Fruit fly (Drosophila melanogaster) whole organism, embryonic: Measurements from ENCODE around the gene Ice2.

Experiments used
- Asciz ChIP-seq: fragments of 200-800 bp; sonication (Bioruptor generic); optimal IDR thresholded peaks from 2 replicates; lab custom pipeline; 2017; ENCODE audit warnings: missing biosample characterization, mild to moderate bottlenecking, missing genetic modification characterization, missing genetic modification reagents
- CG10543 ChIP-seq: fragments of 200-800 bp; sonication (Bioruptor generic); optimal IDR thresholded peaks from 3 replicates; lab custom pipeline; 2017; ENCODE audit warnings: missing biosample characterization, mild to moderate bottlenecking, missing genetic modification characterization, moderate library complexity
- CG10979 ChIP-seq: fragments of 200-800 bp; sonication (Bioruptor generic); optimal IDR thresholded peaks from 2 replicates; lab custom pipeline; 2018; ENCODE audit warnings: missing biosample characterization, mild to moderate bottlenecking, missing genetic modification characterization, moderate library complexity
- CG11398 ChIP-seq: fragments of 200-800 bp; sonication (Bioruptor generic); optimal IDR thresholded peaks from 2 replicates; lab custom pipeline; 2016; ENCODE audit warnings: missing biosample characterization, missing genetic modification characterization
- CG11695 ChIP-seq: fragments of 200-800 bp; sonication (Bioruptor generic); IDR thresholded peaks from 3 replicates; pipeline ENCODE4 v1.3.6; 2022; ENCODE audit warnings: missing biosample characterization, missing genetic modification characterization
- CG12219 ChIP-seq: fragments of 200-800 bp; sonication (Bioruptor generic); optimal IDR thresholded peaks from 3 replicates; lab custom pipeline; 2018; ENCODE audit warnings: missing biosample characterization, mild to moderate bottlenecking, missing genetic modification characterization
- CG1603 ChIP-seq: fragments of 200-800 bp; sonication (Bioruptor generic); optimal IDR thresholded peaks from 2 replicates; lab custom pipeline; 2019; ENCODE audit warnings: missing biosample characterization, mild to moderate bottlenecking, missing genetic modification characterization, moderate library complexity
- CG16815 ChIP-seq: fragments of 200-800 bp; sonication (Bioruptor generic); optimal IDR thresholded peaks from 3 replicates; lab custom pipeline; 2017; ENCODE audit warnings: missing biosample characterization, mild to moderate bottlenecking, missing genetic modification characterization
- CG18011 ChIP-seq: fragments of 200-800 bp; sonication (Bioruptor generic); optimal IDR thresholded peaks from 2 replicates; lab custom pipeline; 2017; ENCODE audit warnings: missing biosample characterization, missing genetic modification characterization, mild to moderate bottlenecking, moderate library complexity, missing genotype
- CG2712 ChIP-seq: fragments of 200-800 bp; optimal IDR thresholded peaks from 3 replicates; lab custom pipeline; 2019; ENCODE audit warnings: missing biosample characterization, mild to moderate bottlenecking, missing genetic modification characterization, moderate library complexity
- CG30431 ChIP-seq: fragments of 200-800 bp; sonication (Bioruptor generic); optimal IDR thresholded peaks from 2 replicates; lab custom pipeline; 2017; ENCODE audit warnings: missing biosample characterization, missing genetic modification characterization
- CG33557 ChIP-seq: fragments of 200-800 bp; sonication (Bioruptor generic); optimal IDR thresholded peaks from 2 replicates; lab custom pipeline; 2019; ENCODE audit warnings: missing biosample characterization, mild to moderate bottlenecking, missing genetic modification characterization, moderate library complexity
- CG34224 ChIP-seq: fragments of 200-800 bp; sonication (Bioruptor generic); IDR thresholded peaks from 3 replicates; pipeline ENCODE4 v1.3.6; 2022; ENCODE audit warnings: missing biosample characterization, missing genetic modification characterization; ENCODE audit not compliant: partially characterized antibody
- CG3847 ChIP-seq: fragments of 200-800 bp; sonication (Bioruptor generic); IDR thresholded peaks from 2 replicates; pipeline ENCODE4 v1.3.6; 2022; ENCODE audit warnings: missing biosample characterization, missing genetic modification characterization
- CG3995 ChIP-seq: fragments of 200-800 bp; sonication (Bioruptor generic); optimal IDR thresholded peaks from 3 replicates; lab custom pipeline; 2016; ENCODE audit warnings: missing biosample characterization, missing genetic modification characterization
- CG42726 ChIP-seq: fragments of 200-800 bp; sonication (Bioruptor generic); IDR thresholded peaks from 2 replicates; pipeline ENCODE4 v1.3.6; 2022; ENCODE audit warnings: missing biosample characterization, missing genetic modification characterization; ENCODE audit not compliant: partially characterized antibody
- CG4282 ChIP-seq: fragments of 200-800 bp; sonication (Bioruptor generic); optimal IDR thresholded peaks from 2 replicates; lab custom pipeline; 2016; ENCODE audit warnings: missing biosample characterization, missing genetic modification characterization
- CG43689 ChIP-seq: fragments of 200-800 bp; sonication (Bioruptor generic); IDR thresholded peaks from 2 replicates; pipeline ENCODE4 v1.3.6; 2022; ENCODE audit warnings: missing biosample characterization, missing genetic modification characterization
- CG6854 ChIP-seq: fragments of 200-800 bp; sonication (Bioruptor generic); optimal IDR thresholded peaks from 3 replicates; lab custom pipeline; 2017; ENCODE audit warnings: missing biosample characterization, mild to moderate bottlenecking, missing genetic modification characterization
- D ChIP-seq, 2 experiments: fragments of 200-800 bp in 1 of 2; fragments of >200 bp in 1 of 2; sonication (Bioruptor generic) in 1 of 2; optimal IDR thresholded peaks; 2 replicates in 1 of 2; 3 replicates in 1 of 2; lab custom pipeline; 2017; ENCODE audit warnings: mild to moderate bottlenecking in 1 of 2, missing biosample characterization in 1 of 2, missing genetic modification characterization in 1 of 2, missing genetic modification reagents in 1 of 2
- Gug ChIP-seq: fragments of 200-800 bp; sonication (Bioruptor generic); IDR thresholded peaks from 4 replicates; pipeline ENCODE4 v1.3.6; 2022; ENCODE audit warnings: missing biosample characterization, missing genetic modification characterization
- HmgD ChIP-seq: fragments of 200-800 bp; sonication (Bioruptor generic); optimal IDR thresholded peaks from 3 replicates; lab custom pipeline; 2016; ENCODE audit warnings: missing biosample characterization, missing genetic modification characterization
- Hr51 ChIP-seq, 2 experiments: fragments of 200-800 bp; sonication (Bioruptor generic); optimal IDR thresholded peaks; 2 replicates in 1 of 2; 3 replicates in 1 of 2; lab custom pipeline; 2016 to 2018; ENCODE audit warnings: missing biosample characterization in 2 of 2, missing genetic modification characterization in 2 of 2, mild to moderate bottlenecking in 1 of 2, moderate library complexity in 1 of 2
- Neu2 ChIP-seq: fragments of 200-800 bp; sonication (Bioruptor generic); optimal IDR thresholded peaks from 3 replicates; lab custom pipeline; 2016; ENCODE audit warnings: missing biosample characterization, missing genetic modification characterization, borderline replicate concordance
- Oli ChIP-seq: fragments of 200-800 bp; sonication (Bioruptor generic); optimal IDR thresholded peaks from 2 replicates; lab custom pipeline; 2018; ENCODE audit warnings: missing biosample characterization, mild to moderate bottlenecking, missing genetic modification characterization, moderate library complexity
- Rfx ChIP-seq: fragments of 200-800 bp; sonication (Bioruptor generic); IDR thresholded peaks from 2 replicates; pipeline ENCODE4 v1.3.6; 2022; ENCODE audit warnings: missing biosample characterization, missing genetic modification characterization
- Rx ChIP-seq: fragments of 200-800 bp; sonication (Bioruptor generic); IDR thresholded peaks from 2 replicates; pipeline ENCODE4 v1.3.6; 2022; ENCODE audit warnings: missing biosample characterization, missing genetic modification characterization
- Sry-β ChIP-seq: fragments of 200-800 bp; sonication (Bioruptor generic); optimal IDR thresholded peaks from 2 replicates; lab custom pipeline; 2018; ENCODE audit warnings: missing biosample characterization, mild to moderate bottlenecking, missing genetic modification characterization, moderate library complexity
- al ChIP-seq: fragments of 200-800 bp; sonication (Bioruptor generic); IDR thresholded peaks from 2 replicates; pipeline ENCODE4 v1.3.6; 2022; ENCODE audit warnings: missing biosample characterization, missing genetic modification characterization
- bab2 ChIP-seq: fragments of 200-800 bp; sonication (Bioruptor generic); optimal IDR thresholded peaks from 2 replicates; lab custom pipeline; 2016; ENCODE audit warnings: missing biosample characterization, missing genetic modification characterization
- bsh ChIP-seq, 2 experiments: fragments of 200-800 bp; sonication (Bioruptor generic); optimal IDR thresholded peaks; 2 replicates each; lab custom pipeline; 2017 to 2018; ENCODE audit warnings: mild to moderate bottlenecking in 2 of 2, missing biosample characterization in 2 of 2, missing genetic modification characterization in 2 of 2, moderate library complexity in 1 of 2
- cas ChIP-seq: fragments of 200-800 bp; sonication (Bioruptor generic); IDR thresholded peaks from 2 replicates; pipeline ENCODE4 v1.3.6; 2022; ENCODE audit warnings: missing biosample characterization, missing genetic modification characterization
- crp ChIP-seq, 2 experiments: fragments of 200-800 bp; sonication (Bioruptor generic); optimal IDR thresholded peaks; 2 replicates in 1 of 2; 3 replicates in 1 of 2; lab custom pipeline; 2017; ENCODE audit warnings: missing biosample characterization in 2 of 2, missing genetic modification characterization in 2 of 2, mild to moderate bottlenecking in 1 of 2, moderate library complexity in 1 of 2
- dan ChIP-seq: fragments of 200-800 bp; sonication (Bioruptor generic); IDR thresholded peaks from 2 replicates; pipeline ENCODE4 v1.3.6; 2022; ENCODE audit warnings: missing biosample characterization, missing genetic modification characterization
- ewg ChIP-seq: fragments of 200-800 bp; sonication (Bioruptor generic); optimal IDR thresholded peaks from 3 replicates; lab custom pipeline; 2017; ENCODE audit warnings: mild to moderate bottlenecking, missing biosample characterization, missing genetic modification reagents, missing genetic modification characterization
- exex ChIP-seq: fragments of 200-800 bp; sonication (Bioruptor generic); optimal IDR thresholded peaks from 4 replicates; lab custom pipeline; 2018; ENCODE audit warnings: missing biosample characterization, mild to moderate bottlenecking, missing genetic modification characterization, moderate library complexity
- fd64A ChIP-seq: fragments of 200-800 bp; sonication (Bioruptor generic); optimal IDR thresholded peaks from 3 replicates; lab custom pipeline; 2018; ENCODE audit warnings: missing biosample characterization, mild to moderate bottlenecking, missing genetic modification characterization
- hb ChIP-seq: fragments of 200-800 bp; sonication (Bioruptor generic); IDR thresholded peaks from 3 replicates; pipeline ENCODE4 v1.3.6; 2022; ENCODE audit warnings: missing biosample characterization, missing genetic modification characterization; ENCODE audit not compliant: partially characterized antibody
- hbn ChIP-seq: fragments of 200-800 bp; sonication (Bioruptor generic); IDR thresholded peaks from 2 replicates; pipeline ENCODE4 v1.3.6; 2022; ENCODE audit warnings: missing biosample characterization, missing genetic modification characterization; ENCODE audit not compliant: partially characterized antibody
- hth ChIP-seq: fragments of >200 bp; optimal IDR thresholded peaks from 2 replicates; lab custom pipeline; 2017; ENCODE audit warnings: inconsistent platforms
- otp ChIP-seq: fragments of 200-800 bp; sonication (Bioruptor generic); IDR thresholded peaks from 3 replicates; pipeline ENCODE4, ENCODE4 v1.3.6; 2022; ENCODE audit warnings: missing biosample characterization, missing genetic modification characterization
- phol ChIP-seq: fragments of 200-800 bp; sonication (Bioruptor generic); optimal IDR thresholded peaks from 3 replicates; lab custom pipeline; 2018; ENCODE audit warnings: missing biosample characterization, mild to moderate bottlenecking, missing genetic modification characterization, moderate library complexity
- prd ChIP-seq, 3 experiments: fragments of >200 bp in 2 of 3; fragments of 200-800 bp in 1 of 3; sonication (Bioruptor generic) in 1 of 3; optimal IDR thresholded peaks in 2 of 3; IDR thresholded peaks in 1 of 3; 2 replicates in 2 of 3; 3 replicates in 1 of 3; pipeline versions ENCODE4 v1.3.6 to Lab custom; 2017 to 2022; ENCODE audit warnings: missing biosample characterization in 1 of 3, missing genetic modification characterization in 1 of 3
- run ChIP-seq: fragments of 200-800 bp; sonication (Bioruptor generic); optimal IDR thresholded peaks from 3 replicates; lab custom pipeline; 2018; ENCODE audit warnings: missing biosample characterization, mild to moderate bottlenecking, missing genetic modification characterization
- sqz ChIP-seq: fragments of 200-800 bp; sonication (Bioruptor generic); optimal IDR thresholded peaks from 3 replicates; lab custom pipeline; 2018; ENCODE audit warnings: missing biosample characterization, mild to moderate bottlenecking, missing genetic modification characterization
- tap ChIP-seq: fragments of 200-800 bp; optimal IDR thresholded peaks from 3 replicates; lab custom pipeline; 2019; ENCODE audit warnings: missing biosample characterization, mild to moderate bottlenecking, missing genetic modification characterization, moderate library complexity
- tin ChIP-seq: fragments of 200-800 bp; sonication (Bioruptor generic); optimal IDR thresholded peaks from 3 replicates; lab custom pipeline; 2016; ENCODE audit warnings: missing biosample characterization, missing genetic modification characterization
- tio ChIP-seq: fragments of 200-800 bp; sonication (Bioruptor generic); optimal IDR thresholded peaks from 2 replicates; lab custom pipeline; 2017; ENCODE audit warnings: missing biosample characterization, missing genetic modification characterization, inconsistent platforms
- wdn ChIP-seq: fragments of 200-800 bp; sonication (Bioruptor generic); IDR thresholded peaks from 2 replicates; pipeline ENCODE4 v1.3.6; 2022; ENCODE audit warnings: missing biosample characterization, missing genetic modification characterization

The Ice2 gene

DNA sequence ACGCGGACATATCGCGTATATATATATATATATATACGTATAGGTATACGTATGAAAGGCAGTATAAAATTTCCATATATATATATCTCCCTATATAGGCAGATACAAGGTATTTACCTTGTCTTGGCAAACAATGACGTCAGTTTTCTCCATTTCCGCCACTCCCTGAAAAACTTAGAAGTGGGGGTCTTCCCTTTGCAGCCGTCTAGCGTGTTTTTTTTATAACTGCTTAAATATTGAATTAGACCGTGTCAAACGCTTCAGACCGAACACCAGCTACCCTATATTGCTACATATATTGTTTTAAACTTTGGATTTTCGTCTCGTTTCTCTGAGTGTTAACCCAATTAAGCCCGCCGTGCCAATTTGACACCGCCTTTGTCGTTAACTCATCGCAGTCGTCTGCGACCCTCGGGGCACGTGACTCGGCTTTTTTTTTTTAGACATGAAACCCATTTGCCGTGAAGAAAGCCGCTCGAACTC, 46.7 kb downstream of the Ice2 start (continued):
- no peak for TF ChIP-seq bsh (GFP tag; optimal IDR thresholded peaks at IDR 0.05; lab: Kevin White, UChicago)
- no peak for TF ChIP-seq Sry-β (GFP tag; lab: Kevin White, UChicago)
- TF ChIP-seq Oli, result no peak
- no peak for TF ChIP-seq CG12219 (GFP tag; lab: Kevin White, UChicago)
- TF ChIP-seq Asciz (GFP tag; lab: Kevin White, UChicago), result peak; percentile 52
- peak; percentile 41 for TF ChIP-seq al (GFP tag; lab: Robert Waterston, UW)
- peak; percentile 19 for TF ChIP-seq CG10979 (tag; lab: Kevin White, UChicago)
- no peak for TF ChIP-seq run
- no peak for TF ChIP-seq CG3995 (GFP tag; lab: Kevin White, UChicago)
- TF ChIP-seq phol (tag; lab: Kevin White, UChicago), result no peak
- TF ChIP-seq CG6854 (GFP tag; lab: Kevin White, UChicago), result peak; percentile 42
- peak; percentile 8 for TF ChIP-seq CG18011 (GFP tag; lab: Kevin White, UChicago)
- TF ChIP-seq CG1603 (tag; lab: Kevin White, UChicago), result no peak
- no peak for TF ChIP-seq CG34224 (GFP tag; lab: Robert Waterston, UW)
- TF ChIP-seq hbn, result no peak
- no peak for TF ChIP-seq CG33557 (GFP tag; lab: Kevin White, UChicago)
- no peak for TF ChIP-seq dan (GFP tag; lab: Robert Waterston, UW)
- TF ChIP-seq sqz, result peak; percentile 26
- TF ChIP-seq CG42726 (GFP tag; lab: Robert Waterston, UW), result no peak
- TF ChIP-seq bab2 (GFP tag; lab: Kevin White, UChicago), result no peak
- no peak for TF ChIP-seq tap (tag; lab: Kevin White, UChicago)
- TF ChIP-seq CG43689 (GFP tag; lab: Robert Waterston, UW), result no peak
- TF ChIP-seq prd (optimal IDR thresholded peaks at IDR 0.05; lab: Kevin White, UChicago), result no peak
- TF ChIP-seq prd (GFP tag; IDR thresholded peaks at IDR 0.05; lab: Robert Waterston, UW), result no peak; the same call in 2 of the 3 replicates
- no peak for TF ChIP-seq tio (GFP tag; lab: Kevin White, UChicago)
- TF ChIP-seq Gug (GFP tag; lab: Robert Waterston, UW), result no peak
- 0 out of 3 replicates have a peak, but pooled peaks have one; percentile 35 for TF ChIP-seq CG11695 (GFP tag; lab: Robert Waterston, UW)
- TF ChIP-seq Hr51 (GFP tag; optimal IDR thresholded peaks at IDR 0.05; lab: Kevin White, UChicago), result peak in 1 of 2 experiments; percentile 3
- no peak for TF ChIP-seq CG10543 (GFP tag; lab: Kevin White, UChicago)
- no peak for TF ChIP-seq CG16815 (GFP tag; lab: Kevin White, UChicago)
- TF ChIP-seq D (optimal IDR thresholded peaks at IDR 0.05; lab: Kevin White, UChicago), result no peak
- peak; percentile 17 for TF ChIP-seq D (GFP tag; optimal IDR thresholded peaks at IDR 0.05; lab: Kevin White, UChicago)
- TF ChIP-seq Rx (GFP tag; lab: Robert Waterston, UW), result no peak
- TF ChIP-seq hth (lab: Kevin White, UChicago), result no peak
- TF ChIP-seq exex (tag; lab: Kevin White, UChicago), result no peak
- TF ChIP-seq CG3847 (GFP tag; lab: Robert Waterston, UW), result no peak
- TF ChIP-seq HmgD, result no peak
- TF ChIP-seq Rfx (GFP tag; lab: Robert Waterston, UW), result peak; percentile 60
- no peak; the same call in 2 of the 3 replicates for TF ChIP-seq otp (GFP tag; lab: Robert Waterston, UW)
- TF ChIP-seq cas (GFP tag; lab: Robert Waterston, UW), result no peak
- no peak for TF ChIP-seq tin
- no peak for TF ChIP-seq CG2712 (tag; lab: Kevin White, UChicago)
- TF ChIP-seq CG11398 (GFP tag; lab: Kevin White, UChicago), result no peak
- no peak for TF ChIP-seq crp (GFP tag; optimal IDR thresholded peaks at IDR 0.05; lab: Kevin White, UChicago)
- no peak for TF ChIP-seq CG4282 (GFP tag; lab: Kevin White, UChicago)
- TF ChIP-seq CG30431 (GFP tag; lab: Kevin White, UChicago), result no peak
- TF ChIP-seq ewg (GFP tag; lab: Kevin White, UChicago), result no peak
- no peak for TF ChIP-seq hb
- 0 out of 2 replicates have a peak, but pooled peaks have one; percentile 30 for TF ChIP-seq wdn (GFP tag; lab: Robert Waterston, UW)
- TF ChIP-seq Neu2 (GFP tag; lab: Kevin White, UChicago), result no peak
- TF ChIP-seq fd64A, result peak; percentile 23
